4 fruit fly cellular contexts compared by ENCODE assay signal in the genomic region with DNA sequence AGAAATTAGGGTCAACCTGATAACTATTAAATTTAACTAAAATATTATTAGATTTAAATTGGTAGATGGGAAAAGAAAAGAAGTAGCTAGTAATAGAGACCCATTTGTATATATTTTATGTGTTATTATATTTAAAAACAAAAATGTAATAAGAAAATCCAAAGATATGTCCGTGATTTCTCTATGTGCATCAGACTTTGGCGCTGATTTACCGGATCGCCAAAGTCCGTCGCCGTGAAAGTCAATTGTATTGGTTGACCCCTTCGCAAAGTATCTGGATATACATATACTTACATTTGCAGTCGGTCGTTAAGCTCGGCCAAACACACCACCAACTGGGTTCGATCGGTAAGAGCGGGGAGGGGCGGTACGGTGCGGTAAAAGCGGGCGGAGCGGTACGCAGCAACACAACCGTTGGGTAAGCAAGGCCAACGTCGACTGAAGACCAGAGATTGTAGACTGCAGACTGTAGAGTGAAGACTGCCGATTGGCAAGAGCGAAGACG.
TF ChIP-seq lines count a peak whose summit lies in the region.

No protein-coding gene starts in this region.

TF ChIP-seq in whole organism, embryonic, 481 proteins besides CTCF, POLR2A, EP300 and RAD21 (continued from another document and continues in another):
- no peak for TF ChIP-seq sr (GFP tag; IDR thresholded peaks at IDR 0.05; lab: Robert Waterston, UW)
- no peak for TF ChIP-seq hkb (optimal IDR thresholded peaks at IDR 0.05; lab: Kevin White, UChicago)
- peak; percentile 26; the same call in 1 of the 2 replicates for TF ChIP-seq hkb (GFP tag; IDR thresholded peaks at IDR 0.05; lab: Robert Waterston, UW)
- no peak for TF ChIP-seq CG17568 (GFP tag; optimal IDR thresholded peaks at IDR 0.05; lab: Kevin White, UChicago)
- peak; percentile 26 for TF ChIP-seq row (GFP tag; IDR thresholded peaks at IDR 0.05; lab: Robert Waterston, UW)
- TF ChIP-seq Sox102F (GFP tag; optimal IDR thresholded peaks at IDR 0.05; lab: Kevin White, UChicago) = peak; percentile 72
- no peak for TF ChIP-seq CG8944 (GFP tag; optimal IDR thresholded peaks at IDR 0.05; lab: Kevin White, UChicago)
- peak; percentile 30 for TF ChIP-seq Med (GFP tag; lab: Kevin White, UChicago)
- TF ChIP-seq CG32767 (GFP tag; IDR thresholded peaks at IDR 0.05; lab: Robert Waterston, UW) = no peak
- TF ChIP-seq chinmo (GFP tag; IDR thresholded peaks at IDR 0.05; lab: Robert Waterston, UW; ENCODE audit: partially characterized antibody) = 0 out of 4 replicates have a peak, but pooled peaks have one; percentile 57
- no peak for TF ChIP-seq CG12769 (tag; optimal IDR thresholded peaks at IDR 0.05; lab: Kevin White, UChicago)
- TF ChIP-seq CHES-1-like (GFP tag; optimal IDR thresholded peaks at IDR 0.05; lab: Kevin White, UChicago) = no peak
- TF ChIP-seq CG30403 (GFP tag; optimal IDR thresholded peaks at IDR 0.05; lab: Kevin White, UChicago) = peak; percentile 40
- TF ChIP-seq Deaf1 (tag; optimal IDR thresholded peaks at IDR 0.05; lab: Kevin White, UChicago) = peak; percentile 60
- no peak for TF ChIP-seq sc (optimal IDR thresholded peaks at IDR 0.05; lab: Kevin White, UChicago)
- TF ChIP-seq sc (GFP tag; optimal IDR thresholded peaks at IDR 0.05; lab: Kevin White, UChicago) = peak; percentile 19
- TF ChIP-seq grau (tag; optimal IDR thresholded peaks at IDR 0.05; lab: Kevin White, UChicago) = peak; percentile 36
- no peak for TF ChIP-seq CG8290 (GFP tag; optimal IDR thresholded peaks at IDR 0.05; lab: Kevin White, UChicago)
- peak in 1 of 2 experiments; percentile 54 for TF ChIP-seq CG8290 (tag; optimal IDR thresholded peaks at IDR 0.05; lab: Kevin White, UChicago)
- TF ChIP-seq CG15269 (tag; optimal IDR thresholded peaks at IDR 0.05; lab: Kevin White, UChicago) = peak; percentile 18
- peak; percentile 49 for TF ChIP-seq CG18262 (tag; optimal IDR thresholded peaks at IDR 0.05; lab: Kevin White, UChicago)
- no peak for TF ChIP-seq CG13775 (GFP tag; optimal IDR thresholded peaks at IDR 0.05; lab: Kevin White, UChicago)
- no peak for TF ChIP-seq disco-r (GFP tag; optimal IDR thresholded peaks at IDR 0.05; lab: Kevin White, UChicago)
- TF ChIP-seq unpg (GFP tag; optimal IDR thresholded peaks at IDR 0.05; lab: Kevin White, UChicago) = peak; percentile 44
- TF ChIP-seq Eip74EF (GFP tag; optimal IDR thresholded peaks at IDR 0.05; lab: Kevin White, UChicago) = peak in 1 of 2 experiments; percentile 11
- peak; percentile 84 for TF ChIP-seq crol (GFP tag; IDR thresholded peaks at IDR 0.05; lab: Robert Waterston, UW)
- TF ChIP-seq CG31441 (GFP tag; IDR thresholded peaks at IDR 0.05; lab: Robert Waterston, UW) = peak; percentile 68
- TF ChIP-seq ap (GFP tag; IDR thresholded peaks at IDR 0.05; lab: Robert Waterston, UW) = peak; percentile 35; the same call in 1 of the 2 replicates
- TF ChIP-seq CG3407 (GFP tag; optimal IDR thresholded peaks at IDR 0.05; lab: Kevin White, UChicago) = peak; percentile 4
- peak; percentile 54 for TF ChIP-seq CG17359 (tag; optimal IDR thresholded peaks at IDR 0.05; lab: Kevin White, UChicago)
- TF ChIP-seq CG2712 (tag; optimal IDR thresholded peaks at IDR 0.05; lab: Kevin White, UChicago) = peak; percentile 36

TF ChIP-seq in whole organism, prepupa, 60 proteins besides CTCF, POLR2A, EP300 and RAD21 (continued from another document and continues in another):
- TF ChIP-seq esn (GFP tag; optimal IDR thresholded peaks at IDR 0.05; lab: Kevin White, UChicago) (peak; percentile 52), CG3919 (GFP tag; optimal IDR thresholded peaks at IDR 0.05; lab: Kevin White, UChicago) (peak; percentile 74), CG11902 (GFP tag; optimal IDR thresholded peaks at IDR 0.05; lab: Kevin White, UChicago) (peak; percentile 13), CG6854 (GFP tag; optimal IDR thresholded peaks at IDR 0.05; lab: Kevin White, UChicago) (no peak), net (GFP tag; optimal IDR thresholded peaks at IDR 0.05; lab: Kevin White, UChicago) (peak; percentile 69), Hr4 (GFP tag; optimal IDR thresholded peaks at IDR 0.05; lab: Kevin White, UChicago) (peak; percentile 82), CG1621 (tag; optimal IDR thresholded peaks at IDR 0.05; lab: Kevin White, UChicago) (no peak), Met (GFP tag; optimal IDR thresholded peaks at IDR 0.05; lab: Kevin White, UChicago) (peak; percentile 11), CG10669 (GFP tag; optimal IDR thresholded peaks at IDR 0.05; lab: Kevin White, UChicago) (peak; percentile 41), Eip75B (GFP tag; optimal IDR thresholded peaks at IDR 0.05; lab: Kevin White, UChicago) (peak; percentile 32), Ets21C (GFP tag; optimal IDR thresholded peaks at IDR 0.05; lab: Kevin White, UChicago) (no peak), CG10631 (GFP tag; optimal IDR thresholded peaks at IDR 0.05; lab: Kevin White, UChicago) (peak; percentile 80), CG6276 (GFP tag; optimal IDR thresholded peaks at IDR 0.05; lab: Kevin White, UChicago) (peak; percentile 81), topi (GFP tag; optimal IDR thresholded peaks at IDR 0.05; lab: Kevin White, UChicago) (peak; percentile 34), dsx (GFP tag; optimal IDR thresholded peaks at IDR 0.05; lab: Kevin White, UChicago; ENCODE audit: poor library complexity, severe bottlenecking) (peak; percentile 49), eg (GFP tag; IDR thresholded peaks at IDR 0.05; lab: Robert Waterston, UW) (peak; percentile 83), lz (GFP tag; optimal IDR thresholded peaks at IDR 0.05; lab: Kevin White, UChicago) (peak; percentile 32), Sox102F (GFP tag; optimal IDR thresholded peaks at IDR 0.05; lab: Kevin White, UChicago) (peak; percentile 21), CG3032 (tag; optimal IDR thresholded peaks at IDR 0.05; lab: Kevin White, UChicago) (peak; percentile 63), OdsH (GFP tag; optimal IDR thresholded peaks at IDR 0.05; lab: Kevin White, UChicago) (peak; percentile 73), Hr38 (GFP tag; optimal IDR thresholded peaks at IDR 0.05; lab: Kevin White, UChicago) (no peak), Eip93F (GFP tag; optimal IDR thresholded peaks at IDR 0.05; lab: Kevin White, UChicago) (no peak), Hr39 (GFP tag; optimal IDR thresholded peaks at IDR 0.05; lab: Kevin White, UChicago) (no peak), fd85E (GFP tag; optimal IDR thresholded peaks at IDR 0.05; lab: Kevin White, UChicago) (no peak), dac (GFP tag; optimal IDR thresholded peaks at IDR 0.05; lab: Kevin White, UChicago) (peak; percentile 54), CG8119 (GFP tag; IDR thresholded peaks at IDR 0.05; lab: Robert Waterston, UW) (peak; percentile 93), fkh (GFP tag; optimal IDR thresholded peaks at IDR 0.05; lab: Kevin White, UChicago) (no peak), Gug (GFP tag; IDR thresholded peaks at IDR 0.05; lab: Robert Waterston, UW) (peak; percentile 66), CG11294 (GFP tag; IDR thresholded peaks at IDR 0.05; lab: Robert Waterston, UW) (0 out of 2 replicates have a peak, but pooled peaks have one; percentile 23), svp (GFP tag; lab: Kevin White, UChicago) (peak; percentile 71), ss (GFP tag; optimal IDR thresholded peaks at IDR 0.05; lab: Kevin White, UChicago) (peak; percentile 42 to 64), CG4318 (GFP tag; optimal IDR thresholded peaks at IDR 0.05; lab: Kevin White, UChicago) (peak; percentile 79)

TF ChIP-seq in whole organism, pupa, 21 proteins besides CTCF, POLR2A, EP300 and RAD21 (continued from another document):
- TF ChIP-seq CG17806 (tag; optimal IDR thresholded peaks at IDR 0.05; lab: Kevin White, UChicago) (peak; percentile 56), CG4496 (GFP tag; IDR thresholded peaks at IDR 0.05; lab: Robert Waterston, UW) (peak; percentile 72)

TF ChIP-seq in whole organism, wandering third instar larva, 38 proteins besides CTCF, POLR2A, EP300 and RAD21 (continued from another document):
- TF ChIP-seq rgr (GFP tag; optimal IDR thresholded peaks at IDR 0.05; lab: Kevin White, UChicago) = peak; percentile 40
- TF ChIP-seq h (GFP tag; optimal IDR thresholded peaks at IDR 0.05; lab: Kevin White, UChicago) = peak; percentile 38
- no peak for TF ChIP-seq Hr83 (GFP tag; optimal IDR thresholded peaks at IDR 0.05; lab: Kevin White, UChicago; ENCODE audit: poor library complexity, severe bottlenecking)
- TF ChIP-seq CG9705 (GFP tag; optimal IDR thresholded peaks at IDR 0.05; lab: Kevin White, UChicago) = peak; percentile 25
